Worm (Caenorhabditis elegans) whole organism, L4/young adult: ENCODE measurements around the gene EEED8.14.

Experiments used
- W03F9.2 ChIP-seq: fragments of 150-350 bp; optimal IDR thresholded peaks from 2 replicates; lab custom pipeline; 2014; ENCODE audit warnings: missing biosample characterization, missing genetic modification characterization
- dao-5 ChIP-seq: sonication (generic microtip); optimal IDR thresholded peaks from 2 replicates; lab custom pipeline; 2016; ENCODE audit warnings: missing genotype, missing genetic modification characterization, moderate library complexity, missing compliant biosample characterization
- him-1 ChIP-seq: sonication (generic microtip); optimal IDR thresholded peaks from 2 replicates; lab custom pipeline; 2016; ENCODE audit warnings: missing genotype, missing genetic modification reagents, missing genetic modification characterization, missing compliant biosample characterization

DNA sequence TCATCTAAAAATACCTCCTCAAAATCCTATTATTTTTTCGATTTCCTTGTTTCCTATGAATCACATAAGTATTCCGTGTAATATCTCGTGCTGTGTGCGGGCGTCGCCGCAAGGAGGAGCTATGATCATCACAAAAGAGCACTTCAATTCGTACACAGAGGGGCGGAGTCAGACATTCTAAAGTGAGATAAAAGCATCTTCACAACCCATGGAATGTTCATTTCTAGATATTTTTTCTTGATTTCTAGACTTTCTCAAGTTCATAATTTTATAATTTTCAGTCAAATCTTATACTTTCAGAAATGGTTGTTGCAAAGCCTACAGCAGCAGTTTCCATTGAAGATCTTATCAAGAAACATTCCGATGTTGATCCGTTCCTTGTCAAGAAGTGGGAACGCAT lies 33.5 kb upstream of the EEED8.14 start, which contains the start of gene cex-1:
- TF ChIP-seq dao-5 (tag; lab: Kevin White, UChicago) = no peak
- TF ChIP-seq him-1 (tag; lab: Kevin White, UChicago) = no peak
- no peak for TF ChIP-seq W03F9.2 (tag; lab: Kevin White, UChicago)
